Worm (Caenorhabditis elegans) whole organism, late embryonic: ENCODE results near the gene C18H9.6.

Source experiments
- fax-1 ChIP-seq: sonication (generic microtip); optimal IDR thresholded peaks from 2 replicates; lab custom pipeline; 2016; ENCODE audit warnings: missing genotype, missing genetic modification characterization, missing compliant biosample characterization
- fkh-6 ChIP-seq: sonication (generic microtip); optimal IDR thresholded peaks from 2 replicates; lab custom pipeline; 2016; ENCODE audit warnings: missing genetic modification characterization, missing compliant biosample characterization
- nhr-11 ChIP-seq: fragments of 150-350 bp; optimal IDR thresholded peaks from 2 replicates; lab custom pipeline; 2014; ENCODE audit warnings: missing biosample characterization, missing genetic modification characterization
- pha-2 ChIP-seq: sonication (generic microtip); optimal IDR thresholded peaks from 2 replicates; lab custom pipeline; 2017; ENCODE audit warnings: mild to moderate bottlenecking, missing genetic modification characterization, missing compliant biosample characterization
- ref-2 ChIP-seq: sonication (generic microtip); optimal IDR thresholded peaks from 2 replicates; lab custom pipeline; 2016; ENCODE audit warnings: missing genetic modification characterization, missing compliant biosample characterization
- sox-2 ChIP-seq: fragments of 200-800 bp; sonication (Bioruptor generic); IDR thresholded peaks from 2 replicates; pipeline ENCODE4 v1.3.6; 2022; ENCODE audit warnings: missing genetic modification reagents, missing genetic modification characterization, missing compliant biosample characterization
- tbx-2 ChIP-seq: sonication (generic microtip); optimal IDR thresholded peaks from 2 replicates; lab custom pipeline; 2016; ENCODE audit warnings: missing genetic modification characterization, missing compliant biosample characterization
- tbx-7 ChIP-seq: sonication (generic microtip); optimal IDR thresholded peaks from 2 replicates; lab custom pipeline; 2016; ENCODE audit warnings: missing genotype, missing genetic modification characterization, missing compliant biosample characterization
- ztf-16 ChIP-seq: sonication (generic microtip); optimal IDR thresholded peaks from 2 replicates; lab custom pipeline; 2017; ENCODE audit warnings: missing genetic modification characterization, missing compliant biosample characterization

DNA sequence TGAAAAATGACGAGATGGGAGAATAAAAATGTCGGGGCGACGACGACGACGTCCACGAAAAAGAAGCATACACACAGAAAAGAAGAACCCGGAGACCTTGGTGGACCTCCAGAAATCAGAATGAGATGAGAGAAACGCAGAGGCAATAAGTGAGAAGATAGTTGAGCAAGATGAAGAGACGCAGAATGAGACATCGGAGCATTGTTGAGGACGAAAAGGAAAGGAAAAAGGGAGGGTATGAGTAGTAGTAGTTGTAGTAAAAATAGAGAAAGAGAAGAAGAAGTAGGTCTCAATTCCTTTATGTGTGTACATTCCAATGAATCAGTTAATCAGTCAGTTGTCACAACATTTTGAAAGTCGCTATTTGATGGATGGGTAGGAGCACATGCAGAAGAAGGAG is 27.9 kb upstream of the C18H9.6 start, which contains the start of gene T14B4.8:
- TF ChIP-seq nhr-11 (tag; lab: Kevin White, UChicago): no peak
- no peak for TF ChIP-seq tbx-7
- no peak for TF ChIP-seq ztf-16 (tag; lab: Kevin White, UChicago)
- TF ChIP-seq ref-2: no peak
- TF ChIP-seq tbx-2 (tag; lab: Kevin White, UChicago): peak; percentile 21
- no peak for TF ChIP-seq fkh-6 (tag; lab: Kevin White, UChicago)
- TF ChIP-seq fax-1 (tag; lab: Kevin White, UChicago): no peak
- TF ChIP-seq pha-2 (tag; lab: Kevin White, UChicago): no peak
- TF ChIP-seq sox-2 (GFP tag; lab: Robert Waterston, UW): no peak
